Worm (Caenorhabditis elegans) whole organism, late embryonic: ENCODE results near the gene Y27F2A.10.

Experiments
- C08G9.2 ChIP-seq: sonication (generic microtip); optimal IDR thresholded peaks from 2 replicates; lab custom pipeline; 2016; ENCODE audit warnings: mild to moderate bottlenecking, missing genetic modification characterization, moderate library complexity, missing compliant biosample characterization
- C38D4.7 ChIP-seq: fragments of 200-800 bp; sonication (Bioruptor generic); optimal IDR thresholded peaks from 2 replicates; lab custom pipeline; 2018; ENCODE audit warnings: mild to moderate bottlenecking, missing genetic modification characterization, moderate library complexity, missing compliant biosample characterization
- F13H6.1 ChIP-seq: sonication (generic microtip); optimal IDR thresholded peaks from 2 replicates; lab custom pipeline; 2016; ENCODE audit warnings: missing genetic modification characterization, missing compliant biosample characterization
- ceh-2 ChIP-seq: sonication (generic microtip); optimal IDR thresholded peaks from 2 replicates; lab custom pipeline; 2016; ENCODE audit warnings: missing genotype, missing genetic modification characterization, missing compliant biosample characterization
- ceh-30 ChIP-seq: fragments of 150-350 bp; optimal IDR thresholded peaks from 2 replicates; lab custom pipeline; 2014; ENCODE audit warnings: missing biosample characterization, missing genetic modification characterization
- ceh-48 ChIP-seq: sonication (generic microtip); optimal IDR thresholded peaks from 2 replicates; lab custom pipeline; 2016; ENCODE audit warnings: missing genetic modification characterization, inconsistent platforms, missing compliant biosample characterization
- ceh-9 ChIP-seq: sonication (generic microtip); optimal IDR thresholded peaks from 2 replicates; lab custom pipeline; 2016; ENCODE audit warnings: mild to moderate bottlenecking, missing genetic modification characterization, inconsistent platforms, missing compliant biosample characterization
- che-1 ChIP-seq: sonication (generic microtip); optimal IDR thresholded peaks from 2 replicates; lab custom pipeline; 2016; ENCODE audit warnings: mild to moderate bottlenecking, missing genetic modification characterization, missing compliant biosample characterization
- dve-1 ChIP-seq: sonication (generic microtip); optimal IDR thresholded peaks from 2 replicates; lab custom pipeline; 2017; ENCODE audit warnings: antibody characterized with exemption, mild to moderate bottlenecking, missing genetic modification characterization, missing compliant biosample characterization
- elt-2 ChIP-seq: sonication (generic microtip); optimal IDR thresholded peaks from 2 replicates; lab custom pipeline; 2016; ENCODE audit warnings: missing genetic modification reagents, missing genetic modification characterization, missing compliant biosample characterization
- ets-4 ChIP-seq: sonication (generic microtip); optimal IDR thresholded peaks from 2 replicates; lab custom pipeline; 2016; ENCODE audit warnings: missing genetic modification characterization, missing compliant biosample characterization
- eyg-1 ChIP-seq: sonication (generic microtip); optimal IDR thresholded peaks from 2 replicates; lab custom pipeline; 2016; ENCODE audit warnings: missing genotype, missing genetic modification characterization, missing compliant biosample characterization
- fax-1 ChIP-seq: sonication (generic microtip); optimal IDR thresholded peaks from 2 replicates; lab custom pipeline; 2016; ENCODE audit warnings: missing genotype, missing genetic modification characterization, missing compliant biosample characterization
- fkh-10 ChIP-seq: fragments of 150-350 bp; optimal IDR thresholded peaks from 2 replicates; lab custom pipeline; 2014; ENCODE audit warnings: missing biosample characterization, missing genetic modification reagents, missing genetic modification characterization
- fkh-6 ChIP-seq: sonication (generic microtip); optimal IDR thresholded peaks from 2 replicates; lab custom pipeline; 2016; ENCODE audit warnings: missing genetic modification characterization, missing compliant biosample characterization
- gmeb-2 ChIP-seq: sonication (generic microtip); optimal IDR thresholded peaks from 2 replicates; lab custom pipeline; 2016; ENCODE audit warnings: missing genetic modification characterization, inconsistent platforms, missing compliant biosample characterization
- hlh-15 ChIP-seq: sonication (generic microtip); optimal IDR thresholded peaks from 2 replicates; lab custom pipeline; 2016; ENCODE audit warnings: missing genetic modification characterization, missing compliant biosample characterization
- hlh-30 ChIP-seq: sonication (generic microtip); optimal IDR thresholded peaks from 2 replicates; lab custom pipeline; 2017; ENCODE audit warnings: antibody characterized with exemption, missing genetic modification characterization, missing compliant biosample characterization; ENCODE audit not compliant: insufficient read depth
- hlh-6 ChIP-seq: sonication (generic microtip); optimal IDR thresholded peaks from 2 replicates; lab custom pipeline; 2016; ENCODE audit warnings: missing genotype, missing genetic modification characterization, missing compliant biosample characterization
- hlh-8 ChIP-seq: sonication (generic microtip); optimal IDR thresholded peaks from 2 replicates; lab custom pipeline; 2016; ENCODE audit warnings: missing genotype, missing genetic modification characterization, missing compliant biosample characterization
- lim-6 ChIP-seq: sonication (generic microtip); optimal IDR thresholded peaks from 2 replicates; lab custom pipeline; 2016; ENCODE audit warnings: missing genetic modification characterization, missing compliant biosample characterization
- nhr-232 ChIP-seq: sonication (generic microtip); optimal IDR thresholded peaks from 2 replicates; lab custom pipeline; 2016; ENCODE audit warnings: missing genetic modification characterization, missing compliant biosample characterization
- odd-2 ChIP-seq: sonication (generic microtip); optimal IDR thresholded peaks from 2 replicates; lab custom pipeline; 2017; ENCODE audit warnings: antibody characterized with exemption, mild to moderate bottlenecking, missing genetic modification characterization, missing compliant biosample characterization
- pat-9 ChIP-seq: fragments of 200-800 bp; sonication (Bioruptor generic); optimal IDR thresholded peaks from 2 replicates; lab custom pipeline; 2018; ENCODE audit warnings: mild to moderate bottlenecking, missing genetic modification characterization, moderate library complexity, missing compliant biosample characterization
- pax-1 ChIP-seq: fragments of 150-350 bp; optimal IDR thresholded peaks from 2 replicates; lab custom pipeline; 2014; ENCODE audit warnings: missing biosample characterization, missing genetic modification characterization
- pha-2 ChIP-seq: sonication (generic microtip); optimal IDR thresholded peaks from 2 replicates; lab custom pipeline; 2017; ENCODE audit warnings: mild to moderate bottlenecking, missing genetic modification characterization, missing compliant biosample characterization
- pha-4 ChIP-seq: fragments of 150-350 bp; optimal IDR thresholded peaks from 2 replicates; lab custom pipeline; 2018; ENCODE audit warnings: missing biosample characterization, missing genetic modification reagents, missing genetic modification characterization
- pqm-1 ChIP-seq: sonication (generic microtip); optimal IDR thresholded peaks from 2 replicates; lab custom pipeline; 2016; ENCODE audit warnings: missing genetic modification characterization, missing compliant biosample characterization
- pros-1 ChIP-seq: fragments of 150-350 bp; optimal IDR thresholded peaks from 2 replicates; lab custom pipeline; 2014; ENCODE audit warnings: missing biosample characterization, missing genetic modification reagents, missing genetic modification characterization
- rnt-1 ChIP-seq: sonication (generic microtip); optimal IDR thresholded peaks from 2 replicates; lab custom pipeline; 2016; ENCODE audit warnings: missing genetic modification characterization, missing compliant biosample characterization
- sdc-2 ChIP-seq: sonication (generic microtip); optimal IDR thresholded peaks from 2 replicates; lab custom pipeline; 2016; ENCODE audit warnings: missing genotype, missing genetic modification characterization, missing compliant biosample characterization
- sox-4 ChIP-seq: sonication (generic microtip); optimal IDR thresholded peaks from 2 replicates; lab custom pipeline; 2017; ENCODE audit warnings: mild to moderate bottlenecking, missing genetic modification characterization, inconsistent platforms, missing compliant biosample characterization
- syd-9 ChIP-seq: sonication (generic microtip); optimal IDR thresholded peaks from 2 replicates; lab custom pipeline; 2016; ENCODE audit warnings: mild to moderate bottlenecking, missing genetic modification characterization, moderate library complexity, missing compliant biosample characterization
- tbx-2 ChIP-seq: sonication (generic microtip); optimal IDR thresholded peaks from 2 replicates; lab custom pipeline; 2016; ENCODE audit warnings: missing genetic modification characterization, missing compliant biosample characterization
- tbx-7 ChIP-seq: sonication (generic microtip); optimal IDR thresholded peaks from 2 replicates; lab custom pipeline; 2016; ENCODE audit warnings: missing genotype, missing genetic modification characterization, missing compliant biosample characterization
- unc-55 ChIP-seq: sonication (generic microtip); optimal IDR thresholded peaks from 2 replicates; lab custom pipeline; 2017; ENCODE audit warnings: missing biosample characterization, missing genetic modification reagents, missing genetic modification characterization
- unc-86 ChIP-seq: sonication (generic microtip); optimal IDR thresholded peaks from 2 replicates; lab custom pipeline; 2016; ENCODE audit warnings: missing genetic modification characterization, missing compliant biosample characterization
- zip-5 ChIP-seq: sonication (generic microtip); optimal IDR thresholded peaks from 2 replicates; lab custom pipeline; 2016; ENCODE audit warnings: missing genetic modification characterization, missing compliant biosample characterization

Y27F2A.10 gene

DNA sequence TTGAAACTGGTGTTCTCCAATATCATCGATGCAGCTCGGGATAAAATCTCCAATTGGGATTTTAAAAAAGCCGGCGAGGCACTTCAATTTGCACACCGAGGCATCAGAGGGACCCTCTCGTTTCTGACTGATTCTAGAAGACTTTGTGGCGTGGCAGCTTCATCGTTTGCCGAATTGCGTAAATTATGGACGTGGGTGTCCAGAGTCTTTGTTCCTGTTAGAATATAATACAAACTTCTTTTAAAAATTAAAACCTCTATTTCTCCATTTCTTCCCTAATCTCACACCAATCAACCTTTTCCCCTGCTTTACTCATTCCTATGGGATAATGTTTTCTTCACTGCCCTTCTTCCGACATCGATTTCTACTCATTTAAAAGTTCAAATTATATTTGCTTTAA, 38.3 kb upstream of the Y27F2A.10 start, which contains the start of gene ZC239.5:
Gene ZC239.5, plus strand, starts transcription at position 301 of the 400 bp plus-strand sequence.
- TF ChIP-seq dve-1 (tag; lab: Kevin White, UChicago) (no peak), ceh-48 (tag; lab: Kevin White, UChicago) (no peak), hlh-15 (tag; lab: Kevin White, UChicago) (no peak), C38D4.7 (GFP tag; lab: Kevin White, UChicago) (no peak), che-1 (tag; lab: Kevin White, UChicago) (no peak), zip-5 (tag; lab: Kevin White, UChicago) (no peak), pqm-1 (tag; lab: Kevin White, UChicago) (no peak), sdc-2 (tag; lab: Kevin White, UChicago) (no peak), fax-1 (tag; lab: Kevin White, UChicago) (no peak), fkh-6 (tag; lab: Kevin White, UChicago) (no peak), nhr-232 (tag; lab: Kevin White, UChicago) (no peak), hlh-6 (tag; lab: Kevin White, UChicago) (no peak), ceh-9 (no peak)
- TF ChIP-seq, all 69 proteins: peak for 0

DNA sequence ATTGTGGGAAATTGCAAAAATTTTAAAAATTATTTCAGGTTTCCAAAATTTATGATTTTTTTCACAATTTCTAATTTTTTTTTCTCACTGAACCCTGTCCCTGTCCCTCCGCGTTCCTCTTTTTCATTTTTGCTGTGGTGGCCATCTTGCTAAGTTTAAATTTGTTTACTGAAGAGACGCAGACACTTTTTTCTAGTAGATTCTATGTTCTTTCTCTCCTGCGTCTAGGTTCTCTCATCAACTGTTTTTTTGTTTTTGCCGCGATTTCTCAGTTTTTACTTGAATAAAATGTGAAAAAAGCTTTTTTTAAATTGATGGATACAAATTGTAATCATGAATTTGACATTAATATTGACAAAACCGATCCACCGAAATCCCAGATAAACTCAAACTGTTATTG, 37.2 kb upstream of the Y27F2A.10 start, which contains the start of gene ZC239.6:
Gene ZC239.6, plus strand, starts transcription at position 381 of the 400 bp plus-strand sequence.
- no peak for TF ChIP-seq elt-2 (tag; lab: Kevin White, UChicago)
- no peak for TF ChIP-seq tbx-2 (tag; lab: Kevin White, UChicago)
- TF ChIP-seq gmeb-2 (tag; lab: Kevin White, UChicago): no peak
- no peak for TF ChIP-seq ceh-2 (tag; lab: Kevin White, UChicago)
- TF ChIP-seq ceh-30 (tag; lab: Kevin White, UChicago): no peak
- no peak for TF ChIP-seq C08G9.2
- TF ChIP-seq fkh-6 (tag; lab: Kevin White, UChicago): no peak
- no peak for TF ChIP-seq pat-9 (tag; lab: Kevin White, UChicago)
- no peak for TF ChIP-seq lim-6 (tag; lab: Kevin White, UChicago)

DNA sequence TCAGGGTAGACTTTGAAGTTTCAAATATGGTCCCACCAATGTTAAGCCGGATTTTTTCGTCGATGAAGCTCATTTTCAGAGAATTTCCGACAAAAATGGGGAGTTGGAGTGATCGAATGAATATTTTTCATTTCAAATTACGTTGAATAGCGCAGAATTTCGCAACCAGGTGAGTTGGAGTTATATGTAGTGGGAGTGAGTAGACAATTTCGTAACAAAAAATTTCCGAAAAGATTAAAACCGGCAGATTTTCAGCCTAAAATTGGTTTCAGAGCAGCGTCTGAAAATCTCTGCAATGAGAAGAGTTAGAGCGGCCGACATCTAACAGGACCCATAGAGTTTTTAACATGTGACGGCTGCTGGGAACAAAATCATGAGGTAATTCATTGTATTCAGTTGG, 36.6 kb upstream of the Y27F2A.10 start, which contains the start of gene sdz-35:
Gene sdz-35, minus strand, starts transcription at position 101 of the 400 bp plus-strand sequence.
- TF ChIP-seq unc-55 (GFP tag; lab: Kevin White, UChicago) (no peak), ets-4 (no peak), pqm-1 (tag; lab: Kevin White, UChicago) (no peak), ceh-30 (tag; lab: Kevin White, UChicago) (no peak), hlh-15 (tag; lab: Kevin White, UChicago) (no peak)

DNA sequence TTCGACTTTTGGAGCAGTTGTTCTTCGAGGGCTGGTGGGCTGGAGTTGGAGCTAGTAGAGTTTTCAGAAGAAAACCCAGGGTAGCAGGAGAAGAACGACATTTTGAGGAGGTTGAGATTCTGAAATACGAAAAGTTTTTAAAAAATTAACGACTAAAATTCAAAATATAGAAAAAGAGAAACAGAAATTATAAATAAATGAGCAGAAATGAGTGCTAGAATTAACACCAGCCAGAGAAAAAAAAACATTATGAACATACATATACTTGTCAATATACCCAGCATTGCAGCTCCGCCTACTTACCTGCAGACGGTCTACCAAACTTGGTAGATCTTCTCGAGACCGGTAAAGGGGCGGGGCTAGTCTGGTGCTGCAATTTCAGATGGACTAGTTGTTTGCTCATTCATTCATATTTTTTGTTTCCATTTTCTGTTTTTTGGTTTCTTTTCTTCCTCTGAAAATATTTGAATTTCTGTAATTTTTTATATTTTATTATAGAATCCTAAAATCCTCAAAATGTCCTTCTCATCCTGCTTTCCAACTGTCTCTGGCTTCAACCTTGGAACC, 34.4 kb upstream of the Y27F2A.10 start, which contains the start of the genes ZC239.20 and ZC239.21:
Gene ZC239.20, minus strand, starts transcription at position 101 of the 567 bp plus-strand sequence.
Gene ZC239.21, plus strand, starts transcription at position 517 of the 567 bp plus-strand sequence.
- TF ChIP-seq odd-2 (tag; lab: Kevin White, UChicago) (no peak), pha-4 (no peak), hlh-30 (no peak), pax-1 (tag; lab: Kevin White, UChicago) (no peak), rnt-1 (no peak), F13H6.1 (tag; lab: Kevin White, UChicago) (no peak), unc-86 (tag; lab: Kevin White, UChicago) (no peak), sox-4 (no peak), eyg-1 (tag; lab: Kevin White, UChicago) (no peak), pha-2 (tag; lab: Kevin White, UChicago) (no peak), tbx-7 (tag; lab: Kevin White, UChicago) (no peak), syd-9 (tag; lab: Kevin White, UChicago) (no peak), fkh-10 (GFP tag; lab: Kevin White, UChicago) (no peak), dve-1 (tag; lab: Kevin White, UChicago) (no peak), ceh-2 (tag; lab: Kevin White, UChicago) (no peak), pros-1 (tag; lab: Kevin White, UChicago) (no peak), hlh-8 (tag; lab: Kevin White, UChicago) (no peak)
